Fruit fly (Drosophila melanogaster) whole organism, embryonic: ENCODE data around the gene veli.

Experiments
- Awh ChIP-seq: fragments of 200-800 bp; sonication (Bioruptor generic); IDR thresholded peaks from 2 replicates; pipeline ENCODE4, ENCODE4 v1.3.6; 2022; ENCODE audit warnings: missing biosample characterization, missing genetic modification characterization
- B-H2 ChIP-seq: fragments of 200-800 bp; sonication (Bioruptor generic); optimal IDR thresholded peaks from 2 replicates; lab custom pipeline; 2018; ENCODE audit warnings: missing biosample characterization, mild to moderate bottlenecking, missing genetic modification characterization
- BEAF-32 ChIP-seq: fragments of 200-800 bp; sonication (Bioruptor generic); optimal IDR thresholded peaks from 3 replicates; lab custom pipeline; 2017; ENCODE audit warnings: missing biosample characterization, missing genetic modification characterization, mild to moderate bottlenecking, moderate library complexity, missing genetic modification reagents
- CG10959 ChIP-seq: fragments of 200-800 bp; sonication (Bioruptor generic); IDR thresholded peaks from 2 replicates; pipeline ENCODE4 v1.3.6; 2022; ENCODE audit warnings: missing biosample characterization, missing genetic modification characterization
- CG14860 ChIP-seq: fragments of 200-800 bp; sonication (Bioruptor generic); IDR thresholded peaks from 3 replicates; pipeline ENCODE4 v1.3.6; 2022; ENCODE audit warnings: missing biosample characterization, missing genetic modification characterization; ENCODE audit not compliant: partially characterized antibody
- CG15073 ChIP-seq: fragments of 200-800 bp; sonication (Bioruptor generic); optimal IDR thresholded peaks from 2 replicates; lab custom pipeline; 2016; ENCODE audit warnings: missing biosample characterization, missing genetic modification characterization
- CG1529 ChIP-seq: fragments of 200-800 bp; sonication (Bioruptor generic); optimal IDR thresholded peaks from 3 replicates; lab custom pipeline; 2018; ENCODE audit warnings: missing biosample characterization, missing genetic modification characterization
- CG1603 ChIP-seq: fragments of 200-800 bp; sonication (Bioruptor generic); optimal IDR thresholded peaks from 2 replicates; lab custom pipeline; 2019; ENCODE audit warnings: missing biosample characterization, mild to moderate bottlenecking, missing genetic modification characterization, moderate library complexity
- CG16863 ChIP-seq: fragments of 200-800 bp; sonication (Bioruptor generic); optimal IDR thresholded peaks from 3 replicates; lab custom pipeline; 2016; ENCODE audit warnings: missing biosample characterization, missing genetic modification characterization
- CG18011 ChIP-seq: fragments of 200-800 bp; sonication (Bioruptor generic); optimal IDR thresholded peaks from 2 replicates; lab custom pipeline; 2017; ENCODE audit warnings: missing biosample characterization, missing genetic modification characterization, mild to moderate bottlenecking, moderate library complexity, missing genotype
- CG2199 ChIP-seq: fragments of 200-800 bp; sonication (Bioruptor generic); IDR thresholded peaks from 3 replicates; pipeline ENCODE4 v1.3.6; 2022; ENCODE audit warnings: missing biosample characterization, missing genetic modification characterization
- CG32767 ChIP-seq: fragments of 200-800 bp; sonication (Bioruptor generic); IDR thresholded peaks from 2 replicates; pipeline ENCODE4 v1.3.6; 2022; ENCODE audit warnings: missing biosample characterization, missing genetic modification characterization
- CG3281 ChIP-seq: fragments of 200-800 bp; sonication (Bioruptor generic); optimal IDR thresholded peaks from 3 replicates; lab custom pipeline; 2017; ENCODE audit warnings: missing biosample characterization, mild to moderate bottlenecking, missing genetic modification characterization
- CG3407 ChIP-seq: fragments of 200-800 bp; sonication (Bioruptor generic); optimal IDR thresholded peaks from 2 replicates; lab custom pipeline; 2018; ENCODE audit warnings: missing biosample characterization, mild to moderate bottlenecking, missing genetic modification characterization
- CG34224 ChIP-seq: fragments of 200-800 bp; sonication (Bioruptor generic); IDR thresholded peaks from 3 replicates; pipeline ENCODE4 v1.3.6; 2022; ENCODE audit warnings: missing biosample characterization, missing genetic modification characterization; ENCODE audit not compliant: partially characterized antibody
- CG4617 ChIP-seq: fragments of 200-800 bp; sonication (Bioruptor generic); optimal IDR thresholded peaks from 3 replicates; lab custom pipeline; 2016; ENCODE audit warnings: missing biosample characterization, missing genetic modification characterization, borderline replicate concordance
- CG6175 ChIP-seq: fragments of 200-800 bp; sonication (Bioruptor generic); IDR thresholded peaks from 3 replicates; pipeline ENCODE4 v1.3.6; 2022; ENCODE audit warnings: missing biosample characterization, missing genetic modification characterization
- CG6272 ChIP-seq: fragments of 200-800 bp; sonication (Bioruptor generic); IDR thresholded peaks from 2 replicates; pipeline ENCODE4 v1.3.6; 2022; ENCODE audit warnings: missing biosample characterization, missing genetic modification characterization
- CG6791 ChIP-seq: fragments of 200-800 bp; sonication (Bioruptor generic); IDR thresholded peaks from 3 replicates; pipeline ENCODE4 v1.3.6; 2022; ENCODE audit warnings: missing biosample characterization, missing genetic modification characterization; ENCODE audit not compliant: partially characterized antibody
- CG7987 ChIP-seq: fragments of 200-800 bp; sonication (Bioruptor generic); optimal IDR thresholded peaks from 2 replicates; lab custom pipeline; 2018; ENCODE audit warnings: missing biosample characterization, mild to moderate bottlenecking, missing genetic modification characterization, moderate library complexity
- CrebB ChIP-seq: fragments of 200-800 bp; sonication (Bioruptor generic); optimal IDR thresholded peaks from 3 replicates; lab custom pipeline; 2018; ENCODE audit warnings: missing biosample characterization, mild to moderate bottlenecking, missing genetic modification characterization
- Dbx ChIP-seq: fragments of 200-800 bp; sonication (Bioruptor generic); IDR thresholded peaks from 3 replicates; pipeline ENCODE4 v1.3.6; 2022; ENCODE audit warnings: missing biosample characterization, missing genetic modification characterization
- Dfd ChIP-seq, 2 experiments: fragments of >200 bp; optimal IDR thresholded peaks; 2 replicates each; lab custom pipeline; 2017; ENCODE audit warnings: missing biosample characterization in 2 of 2, missing genetic modification characterization in 2 of 2
- Doc3 ChIP-seq: fragments of 200-800 bp; sonication (Bioruptor generic); IDR thresholded peaks from 3 replicates; pipeline ENCODE4 v1.3.6; 2022; ENCODE audit warnings: missing biosample characterization, missing genetic modification characterization; ENCODE audit not compliant: partially characterized antibody
- E2f2 ChIP-seq: fragments of 200-800 bp; sonication (Bioruptor generic); IDR thresholded peaks from 2 replicates; pipeline ENCODE4 v1.3.6; 2022; ENCODE audit warnings: missing biosample characterization, missing genetic modification characterization
- Ets65A ChIP-seq: fragments of 200-800 bp; sonication (Bioruptor generic); peaks from one replicate; lab custom pipeline; 2016; ENCODE audit warnings: missing biosample characterization, missing genetic modification characterization
- Gsc ChIP-seq: fragments of 200-800 bp; sonication (Bioruptor generic); IDR thresholded peaks from 2 replicates; pipeline ENCODE4 v1.3.6; 2022; ENCODE audit warnings: missing biosample characterization, missing genetic modification characterization
- HLHmδ ChIP-seq: fragments of 200-800 bp; sonication (Bioruptor generic); optimal IDR thresholded peaks from 2 replicates; lab custom pipeline; 2018; ENCODE audit warnings: missing biosample characterization, mild to moderate bottlenecking, missing genetic modification characterization, moderate library complexity
- Hr51 ChIP-seq, 2 experiments: fragments of 200-800 bp; sonication (Bioruptor generic); optimal IDR thresholded peaks; 2 replicates in 1 of 2; 3 replicates in 1 of 2; lab custom pipeline; 2016 to 2018; ENCODE audit warnings: missing biosample characterization in 2 of 2, missing genetic modification characterization in 2 of 2, mild to moderate bottlenecking in 1 of 2, moderate library complexity in 1 of 2
- Rfx ChIP-seq: fragments of 200-800 bp; sonication (Bioruptor generic); IDR thresholded peaks from 2 replicates; pipeline ENCODE4 v1.3.6; 2022; ENCODE audit warnings: missing biosample characterization, missing genetic modification characterization
- Vsx1 ChIP-seq: fragments of 200-800 bp; sonication (Bioruptor generic); optimal IDR thresholded peaks from 2 replicates; lab custom pipeline; 2017; ENCODE audit warnings: missing biosample characterization, mild to moderate bottlenecking, missing genetic modification characterization, missing genetic modification reagents
- Xrp1 ChIP-seq: fragments of 200-800 bp; sonication (Bioruptor generic); IDR thresholded peaks from 2 replicates; pipeline ENCODE4 v1.3.6; 2022; ENCODE audit warnings: missing biosample characterization, missing genetic modification characterization
- aop ChIP-seq: fragments of 200-800 bp; sonication (Bioruptor generic); IDR thresholded peaks from 2 replicates; pipeline ENCODE4 v1.3.6; 2022; ENCODE audit warnings: missing biosample characterization, missing genetic modification characterization
- ci ChIP-seq: fragments of 200-800 bp; sonication (Bioruptor generic); IDR thresholded peaks from 3 replicates; pipeline ENCODE4 v1.3.6; 2022; ENCODE audit warnings: missing biosample characterization, missing genetic modification characterization
- danr ChIP-seq: fragments of 200-800 bp; sonication (Bioruptor generic); IDR thresholded peaks from 2 replicates; pipeline ENCODE4 v1.3.6; 2022; ENCODE audit warnings: missing biosample characterization, missing genetic modification characterization
- gcm ChIP-seq: fragments of 200-800 bp; sonication (Bioruptor generic); optimal IDR thresholded peaks from 2 replicates; lab custom pipeline; 2019; ENCODE audit warnings: missing biosample characterization, mild to moderate bottlenecking, missing genetic modification characterization, moderate library complexity
- hbn ChIP-seq: fragments of 200-800 bp; sonication (Bioruptor generic); IDR thresholded peaks from 2 replicates; pipeline ENCODE4 v1.3.6; 2022; ENCODE audit warnings: missing biosample characterization, missing genetic modification characterization; ENCODE audit not compliant: partially characterized antibody
- her ChIP-seq: fragments of 200-800 bp; sonication (Bioruptor generic); optimal IDR thresholded peaks from 2 replicates; lab custom pipeline; 2016; ENCODE audit warnings: missing biosample characterization, missing genetic modification characterization
- jing ChIP-seq: fragments of 200-800 bp; sonication (Bioruptor generic); optimal IDR thresholded peaks from 2 replicates; lab custom pipeline; 2018; ENCODE audit warnings: missing biosample characterization, mild to moderate bottlenecking, missing genetic modification characterization
- klu ChIP-seq: fragments of 200-800 bp; sonication (Bioruptor generic); IDR thresholded peaks from 2 replicates; pipeline ENCODE4 v1.3.6; 2022; ENCODE audit warnings: missing biosample characterization, missing genetic modification characterization
- kni ChIP-seq: fragments of 200-800 bp; sonication (Bioruptor generic); optimal IDR thresholded peaks from 3 replicates; lab custom pipeline; 2017; ENCODE audit warnings: mild to moderate bottlenecking, missing biosample characterization, missing genetic modification reagents, missing genetic modification characterization
- lmd ChIP-seq: fragments of 200-800 bp; sonication (Bioruptor generic); IDR thresholded peaks from 2 replicates; pipeline ENCODE4 v1.3.6; 2022; ENCODE audit warnings: missing biosample characterization, missing genetic modification characterization
- mam ChIP-seq: fragments of 200-800 bp; sonication (Bioruptor generic); optimal IDR thresholded peaks from 3 replicates; lab custom pipeline; 2016; ENCODE audit warnings: missing biosample characterization, missing genetic modification characterization
- oc ChIP-seq: fragments of 200-800 bp; sonication (Bioruptor generic); optimal IDR thresholded peaks from 2 replicates; lab custom pipeline; 2018; ENCODE audit warnings: missing biosample characterization, mild to moderate bottlenecking, missing genetic modification characterization, moderate library complexity
- row ChIP-seq: fragments of 200-800 bp; sonication (Bioruptor generic); IDR thresholded peaks from 3 replicates; pipeline ENCODE4 v1.3.6; 2022; ENCODE audit warnings: missing biosample characterization, missing genetic modification characterization
- tio ChIP-seq: fragments of 200-800 bp; sonication (Bioruptor generic); optimal IDR thresholded peaks from 2 replicates; lab custom pipeline; 2017; ENCODE audit warnings: missing biosample characterization, missing genetic modification characterization, inconsistent platforms
- tll ChIP-seq, 2 experiments: fragments of 200-800 bp in 1 of 2; fragments of >200 bp in 1 of 2; sonication (Bioruptor generic) in 1 of 2; optimal IDR thresholded peaks; 2 replicates each; lab custom pipeline; 2017 to 2019; ENCODE audit warnings: missing biosample characterization in 2 of 2, missing genetic modification characterization in 2 of 2, mild to moderate bottlenecking in 1 of 2, moderate library complexity in 1 of 2
- ttk ChIP-seq: fragments of 200-800 bp; sonication (Bioruptor generic); IDR thresholded peaks from 2 replicates; pipeline ENCODE4 v2.1.2; 2022; ENCODE audit warnings: missing biosample characterization, missing genetic modification characterization
- twi ChIP-seq: fragments of 200-800 bp; optimal IDR thresholded peaks from 2 replicates; lab custom pipeline; 2019; ENCODE audit warnings: missing biosample characterization, mild to moderate bottlenecking, missing genetic modification characterization, moderate library complexity
- vfl ChIP-seq: fragments of 200-800 bp; sonication (Bioruptor generic); optimal IDR thresholded peaks from 2 replicates; lab custom pipeline; 2016; ENCODE audit warnings: missing biosample characterization, missing genetic modification characterization

The veli gene

dm6 chr3R:25069569-25069968 lies 4.2 kb upstream of the veli start, which contains the start of the genes Stt3B and CG11839 (continued):
- peak; percentile 97 for TF ChIP-seq Ets65A (GFP tag; lab: Kevin White, UChicago)
- peak; percentile 82; the same call in 1 of the 2 replicates for TF ChIP-seq Rfx (GFP tag; lab: Robert Waterston, UW)
- TF ChIP-seq CG7987 (GFP tag; lab: Kevin White, UChicago), result peak; percentile 30
- TF ChIP-seq CG16863 (GFP tag; lab: Kevin White, UChicago), result peak; percentile 49
- TF ChIP-seq tio, result no peak
- peak; percentile 93 for TF ChIP-seq CG1603 (tag; lab: Kevin White, UChicago)
- peak; percentile 94 for TF ChIP-seq CG4617 (GFP tag; lab: Kevin White, UChicago)
- no peak for TF ChIP-seq CG15073 (GFP tag; lab: Kevin White, UChicago)
- TF ChIP-seq Dbx, result peak; percentile 80
- TF ChIP-seq HLHmδ (GFP tag; lab: Kevin White, UChicago), result no peak
- TF ChIP-seq hbn (GFP tag; lab: Robert Waterston, UW), result peak; percentile 92
- no peak for TF ChIP-seq jing (GFP tag; lab: Kevin White, UChicago)
- TF ChIP-seq Xrp1 (GFP tag; lab: Robert Waterston, UW), result peak; percentile 62; the same call in 1 of the 2 replicates
- no peak for TF ChIP-seq Awh
- TF ChIP-seq Doc3 (GFP tag; lab: Robert Waterston, UW), result peak; percentile 94
- TF ChIP-seq tll (GFP tag; optimal IDR thresholded peaks at IDR 0.05; lab: Kevin White, UChicago), result peak in 1 of 2 experiments; percentile 35
- TF ChIP-seq B-H2 (GFP tag; lab: Kevin White, UChicago), result peak; percentile 62
- no peak for TF ChIP-seq klu (GFP tag; lab: Robert Waterston, UW)
- peak; percentile 67 for TF ChIP-seq E2f2
- no peak for TF ChIP-seq gcm (GFP tag; lab: Kevin White, UChicago)
- TF ChIP-seq kni (GFP tag; lab: Kevin White, UChicago), result no peak
- TF ChIP-seq lmd (GFP tag; lab: Robert Waterston, UW), result no peak; the same call in 1 of the 2 replicates
- TF ChIP-seq CG14860 (GFP tag; lab: Robert Waterston, UW), result peak; percentile 91
- TF ChIP-seq CrebB (tag; lab: Kevin White, UChicago), result peak; percentile 3
- 0 out of 3 replicates have a peak, but pooled peaks have one; percentile 29 for TF ChIP-seq CG2199 (GFP tag; lab: Robert Waterston, UW)
- peak; percentile 93 for TF ChIP-seq CG34224 (GFP tag; lab: Robert Waterston, UW)
- TF ChIP-seq Dfd (GFP tag; optimal IDR thresholded peaks at IDR 0.05; lab: Kevin White, UChicago), result no peak
- TF ChIP-seq twi (tag; lab: Kevin White, UChicago), result peak; percentile 57
- TF ChIP-seq mam (GFP tag; lab: Kevin White, UChicago), result peak; percentile 86
- no peak for TF ChIP-seq CG32767 (GFP tag; lab: Robert Waterston, UW)
- no peak for TF ChIP-seq oc
- TF ChIP-seq row (GFP tag; lab: Robert Waterston, UW), result peak; percentile 95
- TF ChIP-seq BEAF-32 (GFP tag; lab: Kevin White, UChicago), result peak; percentile 97
- peak; percentile 66 for TF ChIP-seq CG3281 (GFP tag; lab: Kevin White, UChicago)
- TF ChIP-seq ci, result no peak
- no peak for TF ChIP-seq aop (GFP tag; lab: Robert Waterston, UW)
- no peak for TF ChIP-seq CG6272 (GFP tag; lab: Robert Waterston, UW)
- TF ChIP-seq CG6175 (GFP tag; lab: Robert Waterston, UW), result no peak
- TF ChIP-seq Vsx1, result no peak
- 0 out of 2 replicates have a peak, but pooled peaks have one; percentile 6 for TF ChIP-seq ttk (GFP tag; lab: Robert Waterston, UW)
- TF ChIP-seq CG6791 (GFP tag; lab: Robert Waterston, UW), result peak; percentile 82
- TF ChIP-seq CG1529 (GFP tag; lab: Kevin White, UChicago), result no peak
- peak; percentile 77 for TF ChIP-seq vfl
- no peak for TF ChIP-seq danr (GFP tag; lab: Robert Waterston, UW)
- TF ChIP-seq CG18011 (GFP tag; lab: Kevin White, UChicago), result peak; percentile 46
- TF ChIP-seq CG10959 (GFP tag; lab: Robert Waterston, UW), result no peak
- TF ChIP-seq her (GFP tag; lab: Kevin White, UChicago), result peak; percentile 62
- peak; percentile 6 for TF ChIP-seq CG3407 (GFP tag; lab: Kevin White, UChicago)
- TF ChIP-seq Gsc (GFP tag; lab: Robert Waterston, UW), result no peak
- TF ChIP-seq Hr51 (GFP tag; optimal IDR thresholded peaks at IDR 0.05; lab: Kevin White, UChicago), result peak in 1 of 2 experiments; percentile 81
